Fruit fly (Drosophila melanogaster): ENCODE measurements around the gene cbt.

DNA sequence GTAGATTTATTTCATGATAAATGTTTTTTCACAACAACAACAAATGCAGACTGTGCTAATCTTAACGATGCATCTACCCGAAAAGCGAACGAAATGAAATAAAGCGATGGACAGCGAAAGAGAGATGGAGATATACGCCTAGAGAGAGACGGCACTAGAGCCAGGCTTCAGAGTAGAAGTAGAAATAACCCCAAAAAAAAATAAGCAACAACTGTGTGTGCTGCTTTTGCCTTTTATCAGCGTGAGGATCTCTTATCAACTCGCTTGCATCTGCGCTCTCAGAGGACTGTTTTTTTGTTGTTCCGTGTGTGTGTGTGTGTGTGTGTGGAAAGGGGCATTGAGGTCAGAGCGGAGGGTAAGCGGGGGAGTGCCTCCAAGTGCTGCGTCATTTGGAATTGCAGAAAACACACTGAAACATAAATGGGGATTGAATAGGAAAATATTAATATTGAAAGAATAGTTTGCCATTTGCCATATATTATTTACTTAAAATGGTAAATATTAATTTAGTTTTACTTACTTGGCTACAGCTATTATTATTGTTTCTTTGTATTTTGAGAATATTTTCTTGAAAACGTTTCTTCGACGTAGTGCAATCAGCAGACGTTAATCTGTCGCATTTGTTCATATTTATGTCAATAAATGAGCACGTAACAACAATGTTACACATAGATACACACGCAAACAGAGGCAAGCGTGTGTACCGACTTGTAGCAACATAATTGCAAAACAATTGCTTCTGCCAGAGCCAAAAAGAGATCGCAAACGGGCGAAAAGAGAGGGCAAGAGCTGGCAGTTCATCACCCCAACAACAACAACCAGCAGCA, 41.7 kb upstream of the cbt start:
- no peak for TF ChIP-seq EcR (GFP tag; optimal IDR thresholded peaks at IDR 0.05)
- no peak for TF ChIP-seq psq (optimal IDR thresholded peaks at IDR 0.05)
- TF ChIP-seq pan (optimal IDR thresholded peaks at IDR 0.05), result no peak
- no peak for TF ChIP-seq Dll (optimal IDR thresholded peaks at IDR 0.05)
